Fruit fly (Drosophila melanogaster) whole organism, embryonic: Measurements from ENCODE around the gene Inx3.

Experiments used
- CG10431 ChIP-seq: fragments of 200-800 bp; sonication (Bioruptor generic); optimal IDR thresholded peaks from 3 replicates; lab custom pipeline; 2018; ENCODE audit warnings: missing biosample characterization, mild to moderate bottlenecking, missing genetic modification characterization
- CG10462 ChIP-seq: fragments of 200-800 bp; sonication (Bioruptor generic); optimal IDR thresholded peaks from 2 replicates; lab custom pipeline; 2016; ENCODE audit warnings: missing biosample characterization, missing genetic modification characterization
- CG10543 ChIP-seq: fragments of 200-800 bp; sonication (Bioruptor generic); optimal IDR thresholded peaks from 3 replicates; lab custom pipeline; 2017; ENCODE audit warnings: missing biosample characterization, mild to moderate bottlenecking, missing genetic modification characterization, moderate library complexity
- CG12071 ChIP-seq: fragments of 200-800 bp; sonication (Bioruptor generic); optimal IDR thresholded peaks from 3 replicates; lab custom pipeline; 2018; ENCODE audit warnings: missing biosample characterization, mild to moderate bottlenecking, missing genetic modification characterization
- CG12104 ChIP-seq: fragments of 200-800 bp; sonication (Bioruptor generic); optimal IDR thresholded peaks from 3 replicates; lab custom pipeline; 2016; ENCODE audit warnings: missing biosample characterization, missing genetic modification characterization
- CG13775 ChIP-seq: fragments of 200-800 bp; sonication (Bioruptor generic); optimal IDR thresholded peaks from 3 replicates; lab custom pipeline; 2017; ENCODE audit warnings: missing biosample characterization, mild to moderate bottlenecking, missing genetic modification characterization
- CG14014 ChIP-seq: fragments of 200-800 bp; sonication (Bioruptor generic); IDR thresholded peaks from 2 replicates; pipeline ENCODE4 v1.3.6; 2022; ENCODE audit warnings: missing biosample characterization, missing genetic modification characterization
- CG15601 ChIP-seq: fragments of 200-800 bp; sonication (Bioruptor generic); optimal IDR thresholded peaks from 3 replicates; lab custom pipeline; 2019; ENCODE audit warnings: missing biosample characterization, mild to moderate bottlenecking, missing genetic modification characterization, moderate library complexity
- CG17802 ChIP-seq: fragments of 200-800 bp; sonication (Bioruptor generic); optimal IDR thresholded peaks from 2 replicates; lab custom pipeline; 2018; ENCODE audit warnings: missing biosample characterization, mild to moderate bottlenecking, missing genetic modification characterization, moderate library complexity
- CG17829 ChIP-seq: fragments of 200-800 bp; optimal IDR thresholded peaks from 2 replicates; lab custom pipeline; 2019; ENCODE audit warnings: missing biosample characterization, mild to moderate bottlenecking, missing genetic modification characterization, moderate library complexity
- CG2875 ChIP-seq: fragments of 200-800 bp; sonication (Bioruptor generic); optimal IDR thresholded peaks from 2 replicates; lab custom pipeline; 2017; ENCODE audit warnings: missing biosample characterization, mild to moderate bottlenecking, missing genetic modification characterization, missing genetic modification reagents
- CG31441 ChIP-seq: fragments of 200-800 bp; sonication (Bioruptor generic); IDR thresholded peaks from 2 replicates; pipeline ENCODE4 v1.3.6; 2022; ENCODE audit warnings: missing biosample characterization, missing genetic modification characterization
- CG3281 ChIP-seq: fragments of 200-800 bp; sonication (Bioruptor generic); optimal IDR thresholded peaks from 3 replicates; lab custom pipeline; 2017; ENCODE audit warnings: missing biosample characterization, mild to moderate bottlenecking, missing genetic modification characterization
- CG34376 ChIP-seq: fragments of 200-800 bp; sonication (Bioruptor generic); optimal IDR thresholded peaks from 2 replicates; lab custom pipeline; 2018; ENCODE audit warnings: missing biosample characterization, mild to moderate bottlenecking, missing genetic modification characterization
- CG4854 ChIP-seq: fragments of 200-800 bp; sonication (Bioruptor generic); optimal IDR thresholded peaks from 2 replicates; lab custom pipeline; 2016; ENCODE audit warnings: missing biosample characterization, missing genetic modification characterization, inconsistent platforms
- CG5953 ChIP-seq: fragments of 200-800 bp; sonication (Bioruptor generic); IDR thresholded peaks from 2 replicates; pipeline ENCODE4 v1.3.6; 2022; ENCODE audit warnings: missing biosample characterization, missing genetic modification characterization
- CG6175 ChIP-seq: fragments of 200-800 bp; sonication (Bioruptor generic); IDR thresholded peaks from 3 replicates; pipeline ENCODE4 v1.3.6; 2022; ENCODE audit warnings: missing biosample characterization, missing genetic modification characterization
- CG6689 ChIP-seq: fragments of 200-800 bp; sonication (Bioruptor generic); IDR thresholded peaks from 2 replicates; pipeline ENCODE4 v1.3.6; 2022; ENCODE audit warnings: missing biosample characterization, missing genetic modification characterization
- CG8281 ChIP-seq: fragments of 200-800 bp; sonication (Bioruptor generic); optimal IDR thresholded peaks from 2 replicates; lab custom pipeline; 2018; ENCODE audit warnings: missing biosample characterization, mild to moderate bottlenecking, missing genetic modification characterization, moderate library complexity
- CG8290 ChIP-seq, 3 experiments: fragments of 200-800 bp; sonication (Bioruptor generic); optimal IDR thresholded peaks; 2 replicates each; lab custom pipeline; 2016 to 2019; ENCODE audit warnings: missing biosample characterization in 3 of 3, missing genetic modification characterization in 3 of 3, mild to moderate bottlenecking in 2 of 3, moderate library complexity in 1 of 3
- CoRest ChIP-seq: fragments of 200-800 bp; sonication (Bioruptor generic); optimal IDR thresholded peaks from 3 replicates; lab custom pipeline; 2018; ENCODE audit warnings: missing biosample characterization, mild to moderate bottlenecking, missing genetic modification characterization, moderate library complexity
- Fer3 ChIP-seq: fragments of 200-800 bp; sonication (Bioruptor generic); optimal IDR thresholded peaks from 2 replicates; lab custom pipeline; 2018; ENCODE audit warnings: missing biosample characterization, mild to moderate bottlenecking, missing genetic modification characterization, moderate library complexity
- HHEX ChIP-seq: fragments of 200-800 bp; sonication (Bioruptor generic); optimal IDR thresholded peaks from 3 replicates; lab custom pipeline; 2017; ENCODE audit warnings: missing biosample characterization, mild to moderate bottlenecking, missing genetic modification characterization, missing genetic modification reagents
- HmgZ ChIP-seq: fragments of 200-800 bp; sonication (Bioruptor generic); optimal IDR thresholded peaks from 2 replicates; lab custom pipeline; 2018; ENCODE audit warnings: missing biosample characterization, mild to moderate bottlenecking, missing genetic modification characterization
- Lpt ChIP-seq: fragments of >200 bp; optimal IDR thresholded peaks from 2 replicates; lab custom pipeline; 2018; ENCODE audit warnings: missing biosample characterization, missing genetic modification characterization
- Mad ChIP-seq: fragments of 200-800 bp; sonication (Bioruptor generic); optimal IDR thresholded peaks from 2 replicates; lab custom pipeline; 2016; ENCODE audit warnings: missing biosample characterization, missing genetic modification characterization
- Mes4 ChIP-seq: fragments of 200-800 bp; sonication (Bioruptor generic); optimal IDR thresholded peaks from 2 replicates; lab custom pipeline; 2016; ENCODE audit warnings: missing biosample characterization, missing genetic modification characterization
- NK7.1 ChIP-seq: fragments of 200-800 bp; sonication (Bioruptor generic); optimal IDR thresholded peaks from 3 replicates; lab custom pipeline; 2016; ENCODE audit warnings: missing biosample characterization, missing genetic modification characterization
- Pdp1 ChIP-seq, 2 experiments: fragments of 200-800 bp; sonication (Bioruptor generic); optimal IDR thresholded peaks; 3 replicates each; lab custom pipeline; 2016; ENCODE audit warnings: missing biosample characterization in 2 of 2, missing genetic modification characterization in 2 of 2, mild to moderate bottlenecking in 1 of 2, moderate library complexity in 1 of 2
- Xbp1 ChIP-seq: fragments of 200-800 bp; sonication (Bioruptor generic); optimal IDR thresholded peaks from 3 replicates; lab custom pipeline; 2016; ENCODE audit warnings: missing biosample characterization, mild to moderate bottlenecking, missing genetic modification characterization
- Xrp1 ChIP-seq: fragments of 200-800 bp; sonication (Bioruptor generic); IDR thresholded peaks from 2 replicates; pipeline ENCODE4 v1.3.6; 2022; ENCODE audit warnings: missing biosample characterization, missing genetic modification characterization
- aop ChIP-seq: fragments of 200-800 bp; sonication (Bioruptor generic); IDR thresholded peaks from 2 replicates; pipeline ENCODE4 v1.3.6; 2022; ENCODE audit warnings: missing biosample characterization, missing genetic modification characterization
- bbx ChIP-seq: fragments of 200-800 bp; sonication (Bioruptor generic); IDR thresholded peaks from 2 replicates; pipeline ENCODE4 v1.3.6; 2022; ENCODE audit warnings: missing biosample characterization, missing genetic modification characterization; ENCODE audit not compliant: partially characterized antibody
- dpn ChIP-seq, 2 experiments: fragments of 200-800 bp; sonication (Bioruptor generic); optimal IDR thresholded peaks; 3 replicates each; lab custom pipeline; 2016; ENCODE audit warnings: missing biosample characterization in 2 of 2, missing genetic modification characterization in 2 of 2
- ems ChIP-seq: fragments of 200-800 bp; sonication (Bioruptor generic); optimal IDR thresholded peaks from 3 replicates; lab custom pipeline; 2016; ENCODE audit warnings: missing biosample characterization, missing genetic modification characterization
- fd96Cb ChIP-seq: fragments of 200-800 bp; sonication (Bioruptor generic); optimal IDR thresholded peaks from 2 replicates; lab custom pipeline; 2018; ENCODE audit warnings: missing biosample characterization, mild to moderate bottlenecking, missing genetic modification characterization, moderate library complexity
- ind ChIP-seq: fragments of 200-800 bp; sonication (Bioruptor generic); optimal IDR thresholded peaks from 3 replicates; lab custom pipeline; 2016; ENCODE audit warnings: missing biosample characterization, missing genetic modification characterization
- jumu ChIP-seq: fragments of 200-800 bp; sonication (Bioruptor generic); optimal IDR thresholded peaks from 3 replicates; lab custom pipeline; 2016; ENCODE audit warnings: missing biosample characterization, missing genetic modification characterization
- lbe ChIP-seq: fragments of 200-800 bp; sonication (Bioruptor generic); optimal IDR thresholded peaks from 2 replicates; lab custom pipeline; 2016; ENCODE audit warnings: missing biosample characterization, mild to moderate bottlenecking, missing genetic modification characterization
- nom ChIP-seq: fragments of 200-800 bp; sonication (Bioruptor generic); optimal IDR thresholded peaks from 2 replicates; lab custom pipeline; 2017; ENCODE audit warnings: missing biosample characterization, missing genetic modification characterization, mild to moderate bottlenecking, moderate library complexity, missing genetic modification reagents
- scrt ChIP-seq: fragments of 200-800 bp; sonication (Bioruptor generic); optimal IDR thresholded peaks from 2 replicates; lab custom pipeline; 2018; ENCODE audit warnings: missing biosample characterization, mild to moderate bottlenecking, missing genetic modification characterization, moderate library complexity
- sd ChIP-seq: fragments of 200-800 bp; sonication (Bioruptor generic); optimal IDR thresholded peaks from 3 replicates; lab custom pipeline; 2018; ENCODE audit warnings: missing biosample characterization, mild to moderate bottlenecking, missing genetic modification characterization, moderate library complexity
- sens ChIP-seq: fragments of 200-800 bp; sonication (Bioruptor generic); peaks from one replicate; lab custom pipeline; 2016; ENCODE audit warnings: missing biosample characterization, missing genetic modification characterization
- sisA ChIP-seq: fragments of 200-800 bp; sonication (Bioruptor generic); IDR thresholded peaks from 2 replicates; pipeline ENCODE4 v1.3.6; 2022; ENCODE audit warnings: missing biosample characterization, missing genetic modification characterization
- tx ChIP-seq: fragments of 200-800 bp; sonication (Bioruptor generic); optimal IDR thresholded peaks from 2 replicates; lab custom pipeline; 2016; ENCODE audit warnings: missing biosample characterization, missing genetic modification characterization
- unc-4 ChIP-seq: fragments of 200-800 bp; sonication (Bioruptor generic); IDR thresholded peaks from 2 replicates; pipeline ENCODE4 v1.3.6; 2022; ENCODE audit warnings: missing biosample characterization, missing genetic modification characterization; ENCODE audit not compliant: partially characterized antibody
- vfl ChIP-seq: fragments of 200-800 bp; sonication (Bioruptor generic); optimal IDR thresholded peaks from 2 replicates; lab custom pipeline; 2016; ENCODE audit warnings: missing biosample characterization, missing genetic modification characterization
- wek ChIP-seq: fragments of 200-800 bp; sonication (Bioruptor generic); optimal IDR thresholded peaks from 3 replicates; lab custom pipeline; 2018; ENCODE audit warnings: missing biosample characterization, mild to moderate bottlenecking, missing genetic modification characterization, moderate library complexity
- zfh1 ChIP-seq: fragments of 200-800 bp; sonication (Bioruptor generic); IDR thresholded peaks from 3 replicates; pipeline ENCODE4 v1.3.6; 2022; ENCODE audit warnings: missing biosample characterization, missing genetic modification characterization

Gene Inx3

DNA sequence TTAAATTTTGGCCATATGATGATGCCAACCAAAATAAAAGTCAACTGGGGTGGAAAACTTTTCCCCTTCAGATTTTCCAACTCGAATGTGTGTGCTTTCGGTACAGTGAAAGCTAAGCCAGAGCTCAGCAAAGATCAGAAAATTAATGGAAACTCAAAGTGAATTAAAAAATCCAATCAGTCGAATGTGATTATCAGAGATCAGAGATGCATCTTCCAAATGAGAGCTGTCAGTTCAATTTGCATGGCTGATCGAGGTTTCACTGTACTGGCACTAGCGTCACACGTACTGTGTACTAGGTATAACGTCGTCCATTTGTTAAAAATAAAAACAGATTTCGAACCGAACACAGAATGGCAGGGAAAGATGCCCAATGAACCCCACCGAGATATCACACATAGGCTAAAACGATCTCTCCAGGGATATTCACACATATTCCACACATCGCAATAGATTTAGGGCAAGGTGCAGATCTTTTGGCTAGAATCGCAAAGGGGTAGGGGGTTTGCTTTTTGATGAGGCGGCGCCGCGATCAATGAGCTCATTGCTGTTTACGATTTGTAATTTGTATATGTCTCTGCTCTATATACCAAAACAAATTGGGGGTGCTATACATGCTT lies 45.6 kb upstream of the Inx3 start (continued):
- peak; percentile 78 for TF ChIP-seq CoRest (tag; lab: Kevin White, UChicago)
- no peak for TF ChIP-seq CG17802 (tag; lab: Kevin White, UChicago)
- TF ChIP-seq CG8290 (GFP tag; optimal IDR thresholded peaks at IDR 0.05; lab: Kevin White, UChicago): no peak
- TF ChIP-seq CG8290 (tag; optimal IDR thresholded peaks at IDR 0.05; lab: Kevin White, UChicago): peak in 1 of 2 experiments; percentile 93
- TF ChIP-seq CG13775 (GFP tag; lab: Kevin White, UChicago): peak; percentile 47
- TF ChIP-seq CG15601 (tag; lab: Kevin White, UChicago): peak; percentile 24
- TF ChIP-seq jumu: peak; percentile 76
- TF ChIP-seq NK7.1 (GFP tag; lab: Kevin White, UChicago): peak; percentile 55
- peak; percentile 85 for TF ChIP-seq ind (GFP tag; lab: Kevin White, UChicago)
- TF ChIP-seq scrt (GFP tag; lab: Kevin White, UChicago): peak; percentile 49
- peak; percentile 41 for TF ChIP-seq Mes4 (GFP tag; lab: Kevin White, UChicago)
- TF ChIP-seq CG12071: peak; percentile 60
- no peak for TF ChIP-seq Lpt (GFP tag; lab: Kevin White, UChicago)
- TF ChIP-seq CG2875: peak; percentile 30
- no peak; the same call in 2 of the 3 replicates for TF ChIP-seq CG6175
- TF ChIP-seq CG14014 (GFP tag; lab: Robert Waterston, UW): peak; percentile 81
- TF ChIP-seq Xbp1 (GFP tag; lab: Kevin White, UChicago): peak; percentile 84
- peak; percentile 14 for TF ChIP-seq wek (GFP tag; lab: Kevin White, UChicago)
- TF ChIP-seq CG8281 (tag; lab: Kevin White, UChicago): no peak
- TF ChIP-seq HHEX (GFP tag; lab: Kevin White, UChicago): peak; percentile 56
- TF ChIP-seq bbx: no peak
- TF ChIP-seq Pdp1 (GFP tag; optimal IDR thresholded peaks at IDR 0.05; lab: Kevin White, UChicago): peak; percentile 70 to 81
- TF ChIP-seq vfl (GFP tag; lab: Kevin White, UChicago): peak; percentile 59
- TF ChIP-seq tx (GFP tag; lab: Kevin White, UChicago): peak; percentile 76
- peak; percentile 64; the same call in 1 of the 2 replicates for TF ChIP-seq aop (GFP tag; lab: Robert Waterston, UW)
- peak; percentile 58 for TF ChIP-seq ems (GFP tag; lab: Kevin White, UChicago)
- peak; percentile 84 to 88 for TF ChIP-seq dpn (GFP tag; optimal IDR thresholded peaks at IDR 0.05; lab: Kevin White, UChicago)
- TF ChIP-seq CG31441 (GFP tag; lab: Robert Waterston, UW): peak; percentile 51; the same call in 1 of the 2 replicates
- peak; percentile 48 for TF ChIP-seq fd96Cb
- TF ChIP-seq Mad (GFP tag; lab: Kevin White, UChicago): peak; percentile 58
- no peak for TF ChIP-seq unc-4 (GFP tag; lab: Robert Waterston, UW)
- TF ChIP-seq CG12104: peak; percentile 32
- TF ChIP-seq HmgZ (tag; lab: Kevin White, UChicago): peak; percentile 71
- TF ChIP-seq CG10543: peak; percentile 59
- peak; percentile 70 for TF ChIP-seq Fer3 (tag; lab: Kevin White, UChicago)
- no peak for TF ChIP-seq lbe (GFP tag; lab: Kevin White, UChicago)
- no peak for TF ChIP-seq CG4854 (GFP tag; lab: Kevin White, UChicago)
- peak; percentile 59 for TF ChIP-seq CG17829
- TF ChIP-seq CG10431: no peak
- TF ChIP-seq zfh1 (GFP tag; lab: Robert Waterston, UW): peak; percentile 83
- peak; percentile 93 for TF ChIP-seq sens
- peak; percentile 53 for TF ChIP-seq CG10462 (GFP tag; lab: Kevin White, UChicago)
- TF ChIP-seq sisA (GFP tag; lab: Robert Waterston, UW): peak; percentile 78
- peak; percentile 23 for TF ChIP-seq sd
- TF ChIP-seq CG5953: peak; percentile 66
- TF ChIP-seq nom (GFP tag; lab: Kevin White, UChicago): no peak
- TF ChIP-seq Xrp1 (GFP tag; lab: Robert Waterston, UW): peak; percentile 68
- peak; percentile 68 for TF ChIP-seq CG3281
- peak; percentile 7 for TF ChIP-seq CG34376 (GFP tag; lab: Kevin White, UChicago)
- TF ChIP-seq CG6689 (GFP tag; lab: Robert Waterston, UW): peak; percentile 86
